Worm (Caenorhabditis elegans) whole organism, young adult: ENCODE data around the gene M163.8.

Source experiments
- gei-17 ChIP-seq: fragments of 200-800 bp; sonication (Bioruptor generic); optimal IDR thresholded peaks from 2 replicates; lab custom pipeline; 2018; ENCODE audit warnings: mild to moderate bottlenecking, missing genetic modification characterization, missing compliant biosample characterization

M163.8 gene

DNA sequence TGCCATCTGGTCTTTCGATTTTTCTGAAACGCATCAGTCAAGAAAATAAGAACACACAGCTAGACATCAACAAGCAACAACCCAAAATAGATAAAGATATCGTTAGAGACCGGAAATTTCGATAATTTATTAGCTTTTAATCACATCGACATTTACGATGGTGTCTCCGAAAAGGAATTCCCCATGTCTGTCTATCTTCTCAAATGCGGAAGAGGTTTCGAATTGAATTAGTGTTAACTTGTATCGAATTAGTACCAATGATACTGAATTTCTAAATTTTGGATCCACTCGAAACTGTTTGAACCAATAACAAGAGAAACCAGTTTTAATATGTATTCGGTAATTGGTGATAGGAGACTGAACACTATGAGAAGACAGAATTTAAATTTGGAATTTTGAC, 49.7 kb downstream of the M163.8 start (continued):
- TF ChIP-seq gei-17 = no peak
